Fruit fly (Drosophila melanogaster): ENCODE measurements around the gene CG14435.

The CG14435 gene

DNA sequence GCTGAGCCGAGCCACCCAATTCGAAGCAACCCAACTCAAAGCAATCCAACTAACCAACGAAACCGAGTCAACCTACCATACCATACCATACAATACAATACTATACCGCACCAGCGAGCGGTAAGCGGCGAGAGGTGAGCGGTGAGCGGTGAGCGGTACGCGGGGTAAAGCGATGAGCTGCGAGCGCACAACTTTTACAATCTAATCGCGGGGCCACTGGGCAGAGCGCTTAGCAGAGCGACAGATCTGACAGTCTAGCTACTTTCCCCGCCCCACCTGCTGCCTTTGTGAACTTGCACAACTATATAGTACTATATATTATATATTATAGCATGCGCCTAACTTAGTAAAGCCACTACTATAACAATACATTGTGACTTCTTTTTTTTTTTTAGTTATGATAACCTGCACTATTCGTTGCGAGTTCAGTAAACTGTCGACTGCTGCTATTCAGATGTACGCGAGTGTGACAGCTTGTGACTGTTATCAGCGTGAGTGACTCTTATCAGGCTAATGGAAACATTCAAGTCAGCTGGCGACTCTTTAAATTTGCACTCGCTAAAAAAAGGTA, 42.9 kb downstream of the CG14435 start (continued):
- no peak for TF ChIP-seq cg (GFP tag; optimal IDR thresholded peaks at IDR 0.05)
- peak; percentile 50 for TF ChIP-seq dmrt99B (tag; optimal IDR thresholded peaks at IDR 0.05)
- no peak for TF ChIP-seq CG32767 (GFP tag; IDR thresholded peaks at IDR 0.05)
- no peak for TF ChIP-seq vnd (GFP tag; IDR thresholded peaks at IDR 0.05; ENCODE audit: partially characterized antibody)
- TF ChIP-seq bbx (GFP tag; IDR thresholded peaks at IDR 0.05; ENCODE audit: partially characterized antibody): 0 out of 2 replicates have a peak, but pooled peaks have one; percentile 20
- TF ChIP-seq CG10979 (tag; optimal IDR thresholded peaks at IDR 0.05): peak; percentile 31
- TF ChIP-seq CG5953 (GFP tag; IDR thresholded peaks at IDR 0.05): 0 out of 2 replicates have a peak, but pooled peaks have one; percentile 25
- TF ChIP-seq CG11456 (GFP tag; IDR thresholded peaks at IDR 0.05): no peak
- TF ChIP-seq CG10462 (GFP tag; optimal IDR thresholded peaks at IDR 0.05): no peak
- peak; percentile 16; the same call in 1 of the 3 replicates for TF ChIP-seq tgo (GFP tag; IDR thresholded peaks at IDR 0.05)
- TF ChIP-seq CG14014 (GFP tag; IDR thresholded peaks at IDR 0.05): no peak
- no peak for TF ChIP-seq stwl (tag; optimal IDR thresholded peaks at IDR 0.05)
- no peak for TF ChIP-seq usp (GFP tag; optimal IDR thresholded peaks at IDR 0.05)
- TF ChIP-seq chm (GFP tag; IDR thresholded peaks at IDR 0.05): no peak
- TF ChIP-seq br (optimal IDR thresholded peaks at IDR 0.05): no peak
- TF ChIP-seq CG1233 (GFP tag; optimal IDR thresholded peaks at IDR 0.05): no peak
- TF ChIP-seq CG12219 (GFP tag; optimal IDR thresholded peaks at IDR 0.05): peak; percentile 11
- TF ChIP-seq CG8290 (GFP tag; optimal IDR thresholded peaks at IDR 0.05): no peak
- peak in 1 of 2 experiments; percentile 77 for TF ChIP-seq CG8290 (tag; optimal IDR thresholded peaks at IDR 0.05)
- TF ChIP-seq CG17361 (GFP tag; IDR thresholded peaks at IDR 0.05): peak; percentile 55; the same call in 2 of the 3 replicates
- TF ChIP-seq CG18599 (GFP tag; optimal IDR thresholded peaks at IDR 0.05): peak; percentile 66
- peak; percentile 18; the same call in 1 of the 2 replicates for TF ChIP-seq MBD-R2 (GFP tag; IDR thresholded peaks at IDR 0.05)
- TF ChIP-seq en (GFP tag; optimal IDR thresholded peaks at IDR 0.05): no peak
- peak; percentile 18 for TF ChIP-seq CoRest (tag; optimal IDR thresholded peaks at IDR 0.05)
- no peak for TF ChIP-seq CG11398 (GFP tag; optimal IDR thresholded peaks at IDR 0.05)
- TF ChIP-seq CG3163 (GFP tag; optimal IDR thresholded peaks at IDR 0.05): no peak
- TF ChIP-seq CG14050 (GFP tag; IDR thresholded peaks at IDR 0.05): 0 out of 3 replicates have a peak, but pooled peaks have one; percentile 9
- TF ChIP-seq wor (GFP tag; IDR thresholded peaks at IDR 0.05): no peak
- peak; percentile 68; the same call in 2 of the 3 replicates for TF ChIP-seq ci (GFP tag; IDR thresholded peaks at IDR 0.05)
- TF ChIP-seq schlank (tag; optimal IDR thresholded peaks at IDR 0.05): no peak
- no peak for TF ChIP-seq sqz (GFP tag; optimal IDR thresholded peaks at IDR 0.05)
- TF ChIP-seq CG10654 (GFP tag; optimal IDR thresholded peaks at IDR 0.05): no peak
- TF ChIP-seq row (GFP tag; IDR thresholded peaks at IDR 0.05): peak; percentile 93
- no peak for TF ChIP-seq zfh1 (GFP tag; IDR thresholded peaks at IDR 0.05)
- no peak for TF ChIP-seq sens-2 (GFP tag; IDR thresholded peaks at IDR 0.05)
- TF ChIP-seq HLHmδ (GFP tag; optimal IDR thresholded peaks at IDR 0.05): no peak
- TF ChIP-seq CG14710 (tag; optimal IDR thresholded peaks at IDR 0.05): peak; percentile 4
- no peak for TF ChIP-seq mld (GFP tag; IDR thresholded peaks at IDR 0.05; ENCODE audit: partially characterized antibody)
- no peak for TF ChIP-seq Sry-δ (GFP tag; optimal IDR thresholded peaks at IDR 0.05)
- TF ChIP-seq CG18619 (GFP tag; optimal IDR thresholded peaks at IDR 0.05): peak; percentile 46
- TF ChIP-seq shn (GFP tag; optimal IDR thresholded peaks at IDR 0.05): no peak
- TF ChIP-seq sim (GFP tag; IDR thresholded peaks at IDR 0.05): no peak
- TF ChIP-seq CG30403 (GFP tag; optimal IDR thresholded peaks at IDR 0.05): peak; percentile 33
- no peak for TF ChIP-seq Taf1 (GFP tag; IDR thresholded peaks at IDR 0.05)
- TF ChIP-seq CG9437 (GFP tag; optimal IDR thresholded peaks at IDR 0.05): no peak
- TF ChIP-seq insv (GFP tag; optimal IDR thresholded peaks at IDR 0.05): no peak
- TF ChIP-seq Ets97D (GFP tag; optimal IDR thresholded peaks at IDR 0.05): no peak
- TF ChIP-seq crol (GFP tag; IDR thresholded peaks at IDR 0.05): peak; percentile 100
- TF ChIP-seq Ptx1 (GFP tag; IDR thresholded peaks at IDR 0.05): peak; percentile 56; the same call in 1 of the 2 replicates
- no peak for TF ChIP-seq kah (GFP tag; optimal IDR thresholded peaks at IDR 0.05)
- peak in 1 of 2 experiments; percentile 26 for TF ChIP-seq crp (GFP tag; optimal IDR thresholded peaks at IDR 0.05)

Data from whole organism, embryonic.